Worm (Caenorhabditis elegans) whole organism, L4/young adult: ENCODE data around the gene Y75B8A.18.

Experiments
- W03F9.2 ChIP-seq: fragments of 150-350 bp; optimal IDR thresholded peaks from 2 replicates; lab custom pipeline; 2014; ENCODE audit warnings: missing biosample characterization, missing genetic modification characterization
- dao-5 ChIP-seq: sonication (generic microtip); optimal IDR thresholded peaks from 2 replicates; lab custom pipeline; 2016; ENCODE audit warnings: missing genotype, missing genetic modification characterization, moderate library complexity, missing compliant biosample characterization
- him-1 ChIP-seq: sonication (generic microtip); optimal IDR thresholded peaks from 2 replicates; lab custom pipeline; 2016; ENCODE audit warnings: missing genotype, missing genetic modification reagents, missing genetic modification characterization, missing compliant biosample characterization

The Y75B8A.18 gene

DNA sequence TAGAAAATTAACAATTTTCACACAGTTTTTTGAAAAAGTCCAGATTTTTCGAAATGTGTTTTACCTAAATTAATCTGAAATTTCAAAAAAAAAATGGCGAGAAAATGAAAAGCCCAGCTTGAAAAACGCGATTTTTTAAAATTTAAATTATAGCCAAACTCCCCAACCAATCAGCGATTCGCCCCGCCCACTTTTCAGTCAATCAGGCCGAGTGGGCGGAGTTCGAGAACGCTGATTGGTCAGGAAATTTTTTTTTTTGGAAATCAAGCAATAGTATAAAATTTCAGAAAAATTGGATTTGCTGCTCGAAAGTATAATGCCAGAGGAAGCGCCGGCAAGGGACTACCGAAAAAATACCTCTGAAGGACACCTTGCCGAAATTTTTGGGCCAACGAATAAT, 5.5 kb upstream of the Y75B8A.18 start:
- TF ChIP-seq W03F9.2 (tag; lab: Kevin White, UChicago): no peak
- no peak for TF ChIP-seq dao-5
- TF ChIP-seq him-1 (tag; lab: Kevin White, UChicago): no peak

DNA sequence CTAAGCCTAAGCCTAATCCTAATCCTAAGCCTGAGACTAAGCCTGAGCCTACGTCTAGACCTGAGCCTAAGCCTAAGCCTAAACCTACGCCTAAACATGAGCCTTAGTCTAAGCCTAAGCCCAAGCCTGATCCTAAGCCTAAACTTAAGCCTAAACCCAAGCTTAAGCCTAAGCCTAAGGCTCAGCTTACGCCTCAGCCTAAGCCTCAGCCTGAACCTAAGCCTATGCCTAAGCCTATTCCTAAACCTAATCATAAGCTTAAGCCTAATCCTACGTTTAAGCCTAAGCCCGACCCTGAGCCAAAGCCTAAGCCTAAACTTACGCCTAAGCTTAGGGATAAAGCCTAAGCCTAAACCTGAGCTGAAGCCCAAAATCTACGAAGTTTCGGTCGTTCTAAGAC, 4.2 kb upstream of the Y75B8A.18 start:
- TF ChIP-seq W03F9.2 (tag; lab: Kevin White, UChicago): no peak
- TF ChIP-seq him-1 (tag; lab: Kevin White, UChicago): no peak
- no peak for TF ChIP-seq dao-5

DNA sequence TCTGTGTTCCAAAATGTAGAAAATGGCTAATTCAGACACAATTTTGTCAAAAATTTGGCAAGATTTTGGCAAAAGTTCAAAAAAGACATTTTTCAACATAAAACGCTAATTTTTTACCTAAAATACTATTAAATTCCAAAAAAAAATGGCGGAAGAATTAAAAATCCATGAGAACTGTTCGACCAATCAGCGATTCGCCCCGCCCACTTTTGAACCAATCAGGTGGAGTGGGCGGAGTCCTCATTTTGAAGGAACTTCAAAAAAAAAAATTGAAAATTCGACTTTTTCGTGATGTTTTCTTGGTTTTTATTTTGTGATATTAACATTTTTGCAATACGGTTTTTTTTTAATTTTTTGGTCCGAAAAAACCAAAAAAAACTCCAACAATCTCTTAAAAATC, 1.9 kb upstream of the Y75B8A.18 start:
- TF ChIP-seq him-1 (tag; lab: Kevin White, UChicago): no peak
- TF ChIP-seq dao-5: no peak
- TF ChIP-seq W03F9.2 (tag; lab: Kevin White, UChicago): no peak

DNA sequence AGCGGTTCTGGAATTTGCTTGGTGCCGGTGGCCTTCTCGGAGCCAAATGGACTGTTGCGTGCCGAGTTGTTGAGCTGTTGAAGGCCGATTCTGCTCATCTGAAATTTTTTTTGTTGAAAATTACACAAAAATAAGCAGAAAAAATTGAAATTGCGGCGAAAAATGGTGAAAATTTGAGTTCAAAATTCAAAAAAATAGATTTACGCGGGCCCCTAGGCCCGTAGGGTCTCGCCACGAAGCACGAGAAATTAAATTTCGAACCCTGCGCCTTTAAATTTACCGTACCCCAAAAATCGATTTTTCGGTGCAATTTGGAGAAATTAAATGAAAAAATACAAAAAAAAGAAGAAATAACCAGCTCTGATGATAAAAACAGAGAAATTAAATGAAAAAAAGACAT, 796 bp downstream of the Y75B8A.18 start, which contains the start of gene gmn-1:
gmn-1 (minus strand) TSS at position 98 of the 400 bp plus-strand sequence.
- no peak for TF ChIP-seq him-1 (tag; lab: Kevin White, UChicago)
- peak; percentile 18 for TF ChIP-seq W03F9.2 (tag; lab: Kevin White, UChicago)

DNA sequence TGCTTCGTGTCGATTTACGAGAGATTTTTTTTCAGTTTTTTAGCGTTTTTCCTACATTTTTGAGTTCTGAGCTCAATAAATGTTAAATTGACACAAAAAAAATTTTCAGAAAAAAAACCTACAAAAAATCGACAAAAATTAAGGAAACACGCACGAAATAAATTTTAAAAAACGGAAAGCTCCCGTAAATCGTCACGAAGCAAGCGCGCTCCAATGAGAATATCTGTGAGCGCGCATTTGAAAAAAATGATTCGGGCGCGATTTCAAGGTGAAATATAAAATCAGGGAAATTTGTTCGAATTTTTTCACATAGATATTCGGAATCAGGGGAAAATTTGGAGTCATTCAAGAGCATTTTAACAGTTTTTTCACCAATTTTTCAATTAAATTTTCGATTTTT, 2.8 kb downstream of the Y75B8A.18 start:
- TF ChIP-seq W03F9.2 (tag; lab: Kevin White, UChicago) (no peak), dao-5 (no peak), him-1 (tag; lab: Kevin White, UChicago) (no peak)

DNA sequence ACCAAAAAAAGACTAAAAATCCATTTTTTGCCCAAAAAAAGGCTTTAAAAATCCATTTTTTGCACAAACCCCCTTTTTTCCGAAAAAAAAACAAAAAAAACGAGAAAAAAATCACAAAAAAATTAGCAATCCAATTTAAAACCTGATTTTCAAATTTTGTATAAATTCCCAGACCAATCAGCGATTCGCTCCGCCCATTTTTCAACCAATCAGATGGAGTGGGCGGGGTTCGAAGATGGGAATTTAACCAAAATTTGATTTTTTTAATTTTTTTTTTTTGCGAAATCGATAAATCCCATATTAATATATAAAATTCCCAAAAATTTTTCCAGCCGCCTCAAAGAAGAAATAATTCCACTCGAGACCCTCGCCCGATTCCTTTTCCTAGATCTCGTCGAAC, 4.6 kb downstream of the Y75B8A.18 start:
- TF ChIP-seq him-1 (tag; lab: Kevin White, UChicago): no peak
- no peak for TF ChIP-seq W03F9.2 (tag; lab: Kevin White, UChicago)
- no peak for TF ChIP-seq dao-5

DNA sequence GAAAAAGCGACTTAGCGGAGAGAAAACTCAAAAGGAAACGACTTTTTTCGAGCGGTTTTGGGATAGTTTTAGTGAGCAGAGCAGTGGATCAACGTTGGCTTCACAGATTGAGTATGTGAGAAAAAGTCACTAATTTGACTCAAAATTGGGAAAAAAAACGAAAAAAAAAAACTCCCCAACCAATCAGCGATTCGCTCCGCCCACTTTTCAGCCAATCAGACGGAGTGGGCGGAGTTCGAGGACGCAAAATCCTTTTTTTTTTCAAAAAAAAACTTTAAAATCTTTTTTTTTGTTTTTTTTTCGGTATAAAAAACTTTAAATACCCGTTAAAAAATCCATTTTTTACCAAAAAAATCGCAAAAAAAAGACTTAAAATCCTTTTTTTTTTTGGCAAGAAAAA, 5.2 kb downstream of the Y75B8A.18 start:
- TF ChIP-seq him-1 (tag; lab: Kevin White, UChicago): no peak
- TF ChIP-seq dao-5: no peak
- TF ChIP-seq W03F9.2 (tag; lab: Kevin White, UChicago): no peak

DNA sequence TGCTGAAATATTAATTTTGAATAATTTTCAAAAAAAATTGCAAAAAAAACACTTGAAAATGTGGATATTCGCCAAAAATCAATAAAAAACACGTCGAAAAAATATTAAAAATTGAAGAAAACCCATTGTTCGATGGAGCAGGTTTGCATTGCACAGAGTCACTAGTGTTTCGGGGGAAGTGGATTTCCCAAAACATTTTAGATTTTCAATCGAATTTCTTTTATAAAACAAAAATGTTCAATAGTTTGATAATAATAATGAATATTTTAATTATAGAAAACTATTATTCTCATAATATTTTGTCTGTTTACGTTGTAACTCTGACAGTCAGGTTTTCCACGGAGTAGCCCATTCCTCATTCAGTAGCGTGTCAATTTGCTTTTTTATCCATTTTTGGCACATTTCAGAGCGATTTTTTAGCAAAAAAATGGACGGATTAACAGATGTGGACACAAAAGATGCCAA, 7.4 kb downstream of the Y75B8A.18 start, which contains the start of the genes gex-4 and gphr-1:
gex-4 (minus strand) TSS at position 2 of the 465 bp plus-strand sequence.
gphr-1 (plus strand) TSS at position 415 of the 465 bp plus-strand sequence.
- TF ChIP-seq dao-5 (no peak), W03F9.2 (tag; lab: Kevin White, UChicago) (peak; percentile 52), him-1 (tag; lab: Kevin White, UChicago) (no peak)

DNA sequence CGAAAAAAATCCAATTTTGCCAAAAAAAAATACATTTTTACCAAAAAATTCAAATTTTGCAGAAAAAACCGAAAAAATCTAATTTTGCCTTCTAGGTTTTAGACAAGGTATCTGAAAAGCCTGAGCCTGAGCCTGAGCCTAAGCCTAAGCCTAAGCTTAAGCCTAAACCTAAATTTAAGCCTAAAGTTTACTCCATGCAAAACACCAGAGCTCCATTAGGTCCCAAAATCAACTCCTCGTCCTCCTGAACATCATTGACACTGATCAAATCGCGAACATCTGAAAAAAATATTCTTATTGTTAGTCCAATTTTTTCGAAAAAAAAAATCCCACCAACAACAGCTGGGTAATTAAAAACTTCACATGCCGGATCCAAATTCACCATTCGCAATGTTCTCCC, 8.0 kb downstream of the Y75B8A.18 start:
- TF ChIP-seq him-1 (tag; lab: Kevin White, UChicago) (no peak), dao-5 (no peak), W03F9.2 (tag; lab: Kevin White, UChicago) (no peak)

DNA sequence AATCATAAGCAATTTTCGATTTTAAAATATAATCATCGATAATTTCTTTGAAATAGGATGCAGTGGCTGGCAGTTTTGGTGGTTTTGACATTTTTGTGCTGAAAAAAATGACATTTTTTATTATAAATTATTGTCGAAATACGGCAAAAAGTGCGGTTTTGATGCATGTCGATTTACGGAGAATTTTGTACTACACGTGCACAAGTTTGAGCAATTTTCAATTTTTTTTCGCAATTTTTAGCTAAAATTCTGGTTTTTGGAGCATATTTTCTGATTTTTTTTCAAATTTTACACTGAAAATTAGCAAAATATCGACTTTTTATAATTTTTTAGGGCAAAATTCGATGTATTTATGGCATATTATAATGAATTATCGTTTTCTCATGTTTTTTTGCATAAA, 10.4 kb downstream of the Y75B8A.18 start, which contains the start of gene Y75B8A.13:
Y75B8A.13 (minus strand) TSS at position 101 of the 400 bp plus-strand sequence.
- TF ChIP-seq him-1 (tag; lab: Kevin White, UChicago) (no peak), dao-5 (no peak), W03F9.2 (tag; lab: Kevin White, UChicago) (no peak)

DNA sequence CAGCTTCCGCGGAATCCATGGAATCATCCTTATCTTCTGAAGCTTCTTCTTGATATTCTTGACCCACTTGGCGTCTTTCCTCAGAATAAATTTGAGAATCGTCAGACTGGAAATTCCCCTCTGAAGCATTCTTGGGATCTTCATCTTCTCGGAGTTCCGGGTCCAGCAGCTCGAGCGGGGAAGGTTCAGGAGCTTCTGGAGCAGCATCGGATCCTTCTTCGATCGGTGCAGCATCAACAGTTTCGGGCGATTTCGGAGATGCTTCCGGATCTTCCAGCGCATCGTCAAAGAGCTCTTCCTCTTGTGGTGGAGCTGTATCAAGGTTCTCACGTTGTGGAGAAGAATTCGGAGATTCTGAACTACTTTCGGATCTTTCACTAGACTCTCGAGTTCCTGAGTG, 18.5 kb downstream of the Y75B8A.18 start:
- TF ChIP-seq him-1 (tag; lab: Kevin White, UChicago) (no peak), dao-5 (no peak)

DNA sequence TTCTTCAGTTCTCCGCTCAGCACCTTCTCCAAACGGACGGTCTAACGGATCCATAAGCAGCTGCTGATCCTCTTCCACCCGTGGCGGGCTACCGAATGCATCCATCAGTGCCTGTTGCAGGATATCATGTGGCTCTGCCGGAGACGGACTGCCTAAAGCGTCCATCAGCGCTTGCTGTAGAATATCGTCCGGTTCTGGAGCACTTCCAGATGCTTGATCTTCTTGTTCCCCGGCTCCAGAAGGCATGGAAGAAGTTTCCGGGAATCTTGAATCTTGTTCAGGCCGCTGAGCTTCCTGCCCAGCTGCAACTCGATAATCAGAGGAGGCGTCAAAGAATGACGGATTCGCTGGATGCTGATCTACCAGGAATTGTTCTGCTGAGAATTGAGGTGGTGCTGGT, 20.8 kb downstream of the Y75B8A.18 start:
- TF ChIP-seq him-1 (tag; lab: Kevin White, UChicago) (no peak), W03F9.2 (tag; lab: Kevin White, UChicago) (no peak), dao-5 (no peak)

DNA sequence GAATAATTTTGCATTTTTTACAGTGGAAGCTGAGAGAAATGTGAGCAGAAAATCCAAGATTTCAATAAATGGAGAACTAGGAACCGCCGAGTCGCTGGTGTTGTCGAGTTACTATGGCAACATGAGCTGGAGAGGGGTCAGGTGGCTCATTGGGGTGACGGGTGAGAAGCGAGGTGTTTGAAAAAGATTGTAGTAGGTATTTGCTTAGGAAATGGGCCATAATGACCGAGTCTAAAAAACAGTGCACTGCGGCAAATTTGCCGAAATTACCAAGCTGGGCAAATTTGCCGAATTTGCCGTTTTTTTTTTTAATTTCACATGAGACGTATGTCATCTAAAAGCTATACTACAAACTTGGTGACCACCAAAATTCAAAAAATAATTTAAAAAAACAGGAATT, 23.6 kb downstream of the Y75B8A.18 start, which contains the start of gene osm-12:
osm-12 (minus strand) TSS at position 101 of the 400 bp plus-strand sequence.
- TF ChIP-seq W03F9.2 (tag; lab: Kevin White, UChicago) (no peak), him-1 (tag; lab: Kevin White, UChicago) (no peak), dao-5 (no peak)

DNA sequence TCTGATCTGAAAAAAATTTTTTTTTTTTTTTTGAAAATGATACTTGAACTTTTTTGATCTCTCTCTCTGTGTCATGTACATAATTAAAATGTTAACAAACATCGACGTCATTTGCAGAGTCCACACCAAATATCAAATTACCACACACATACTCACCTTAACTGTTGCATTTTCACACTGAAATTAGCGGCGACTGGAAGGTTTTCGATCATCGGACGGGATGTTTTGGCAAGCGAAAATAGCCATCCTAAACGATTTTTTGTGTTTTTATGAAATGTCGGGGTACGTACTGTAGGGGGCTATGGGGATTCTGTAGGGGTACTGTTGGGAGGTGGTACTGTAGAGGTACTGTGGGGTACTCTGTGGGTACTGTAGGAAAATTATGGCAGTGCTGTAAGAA, 27.9 kb downstream of the Y75B8A.18 start:
- no peak for TF ChIP-seq W03F9.2 (tag; lab: Kevin White, UChicago)
- no peak for TF ChIP-seq dao-5
- TF ChIP-seq him-1 (tag; lab: Kevin White, UChicago): no peak

DNA sequence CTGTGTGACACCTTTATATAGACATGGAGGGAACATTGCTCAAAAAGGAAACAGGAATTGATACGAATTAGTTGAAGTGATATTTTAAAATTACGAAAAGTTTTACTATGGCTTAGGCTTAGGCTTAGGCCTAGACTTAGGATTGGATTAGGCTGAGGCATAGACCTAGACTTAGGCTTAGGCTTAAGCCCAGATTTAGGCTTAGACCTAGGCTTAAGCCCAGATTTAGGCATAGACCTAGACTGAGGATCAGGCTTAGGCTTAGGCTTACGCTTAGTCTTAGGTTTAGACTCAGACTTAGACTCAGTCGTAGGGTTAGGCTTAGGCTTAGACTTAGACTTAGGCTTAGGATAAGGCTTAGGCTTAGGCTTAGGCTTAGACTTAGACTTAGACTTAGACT, 30.0 kb downstream of the Y75B8A.18 start:
- TF ChIP-seq dao-5 (no peak), him-1 (tag; lab: Kevin White, UChicago) (no peak), W03F9.2 (tag; lab: Kevin White, UChicago) (no peak)
